Worm (Caenorhabditis elegans) whole organism, L3 larva: ENCODE results near the gene F53B2.5.
"Not testable (repeated sequence)": the region's sequence is repeated elsewhere in the genome, so short reads cannot be mapped to it uniquely, and the experiment has no call there.

Experiments used
- fkh-2 ChIP-seq: fragments of 150-350 bp; optimal IDR thresholded peaks from 2 replicates; lab custom pipeline; 2014; ENCODE audit warnings: missing biosample characterization, missing genetic modification reagents, missing genetic modification characterization
- nhr-12 ChIP-seq: fragments of 150-350 bp; optimal IDR thresholded peaks from 2 replicates; lab custom pipeline; 2014; ENCODE audit warnings: missing biosample characterization, missing genetic modification characterization
- nhr-28 ChIP-seq: fragments of 150-350 bp; optimal IDR thresholded peaks from 2 replicates; lab custom pipeline; 2014; ENCODE audit warnings: missing biosample characterization, missing genetic modification characterization
- nhr-76 ChIP-seq: fragments of 150-350 bp; sonication (generic microtip); optimal IDR thresholded peaks from 5 replicates; lab custom pipeline; 2014; ENCODE audit warnings: missing biosample characterization, missing genetic modification characterization
- unc-39 ChIP-seq: sonication (generic microtip); optimal IDR thresholded peaks from 4 replicates; lab custom pipeline; 2017; ENCODE audit warnings: missing biosample characterization, missing genetic modification characterization
- ztf-11 ChIP-seq: fragments of 150-350 bp; optimal IDR thresholded peaks from 2 replicates; lab custom pipeline; 2014; ENCODE audit warnings: missing biosample characterization, missing genetic modification characterization

The F53B2.5 gene

DNA sequence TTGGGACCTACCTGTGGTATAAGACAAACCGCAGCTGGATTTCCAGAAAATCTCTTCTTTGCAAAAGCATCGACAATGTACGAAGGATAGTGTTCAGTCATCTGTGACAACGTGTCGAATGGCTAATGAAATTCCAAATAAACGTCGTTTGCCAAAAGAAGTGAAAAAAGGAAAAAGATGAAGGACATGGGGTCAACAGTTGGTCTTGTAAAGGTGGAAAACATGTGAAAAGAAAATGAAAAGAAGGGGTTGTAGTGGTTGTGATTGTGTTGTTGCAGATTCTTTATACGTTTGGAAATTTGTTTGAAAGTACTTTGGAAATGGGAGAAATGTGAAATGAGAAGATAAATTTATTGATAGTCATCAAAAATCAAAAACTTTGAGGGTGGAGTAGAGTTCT lies 46.5 kb downstream of the F53B2.5 start, which contains the start of gene T04A11.4:
TSS of gene T04A11.4 (minus strand) at position 101 of the 400 bp plus-strand sequence.
- TF ChIP-seq nhr-28, nhr-76, unc-39 (tag; lab: Kevin White, UChicago): not testable (repeated sequence)

DNA sequence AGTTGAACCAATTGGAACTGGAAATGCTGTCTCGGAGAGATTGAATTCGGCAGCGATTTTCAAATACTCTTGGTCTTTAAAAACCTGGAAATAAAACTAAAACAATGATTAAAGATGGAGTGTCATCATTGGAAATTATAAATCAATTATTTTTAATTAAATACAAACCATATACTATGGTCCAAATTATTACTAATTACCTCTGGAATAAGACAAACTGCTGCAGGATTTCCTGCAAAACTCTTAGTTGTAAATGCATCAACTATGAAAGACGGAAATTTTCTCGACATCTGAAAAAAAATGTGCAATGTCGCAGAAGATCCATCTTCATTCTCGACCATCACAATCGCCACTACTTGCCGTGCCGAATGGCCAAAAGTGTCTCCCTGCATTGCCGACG lies 52.2 kb downstream of the F53B2.5 start, which contains the start of gene igdb-1:
TSS of gene igdb-1 (plus strand) at position 301 of the 400 bp plus-strand sequence.
- TF ChIP-seq nhr-12, fkh-2, ztf-11 (tag; lab: Kevin White, UChicago): not testable (repeated sequence)
